Worm (Caenorhabditis elegans) whole organism, young adult: ENCODE data around the gene scl-7.

Experiments
- B0019.2 ChIP-seq: fragments of 200-800 bp; sonication (Bioruptor generic); conservative IDR thresholded peaks from 2 replicates; pipeline ENCODE4 v1.3.6; 2022; ENCODE audit warnings: missing genetic modification reagents, missing genetic modification characterization, missing compliant biosample characterization
- F49E8.2 ChIP-seq: sonication (generic microtip); optimal IDR thresholded peaks from 3 replicates; lab custom pipeline; 2017; ENCODE audit warnings: missing genetic modification characterization, mild to moderate bottlenecking, missing compliant biosample characterization, antibody characterized with exemption, moderate library complexity; ENCODE audit not compliant: insufficient read depth
- F52B5.7 ChIP-seq: sonication (generic microtip); optimal IDR thresholded peaks from 2 replicates; lab custom pipeline; 2016; ENCODE audit warnings: mild to moderate bottlenecking, missing genetic modification characterization, missing compliant biosample characterization
- K11D2.4 ChIP-seq: fragments of 200-800 bp; sonication (Bioruptor generic); IDR thresholded peaks from 2 replicates; pipeline ENCODE4 v1.3.6; 2022; ENCODE audit warnings: missing genetic modification reagents, missing genetic modification characterization, missing compliant biosample characterization
- Y53F4B.3 ChIP-seq: fragments of 200-800 bp; sonication (Bioruptor generic); IDR thresholded peaks from 2 replicates; pipeline ENCODE4 v1.3.6; 2022; ENCODE audit warnings: missing genetic modification reagents, missing genetic modification characterization, missing compliant biosample characterization
- Y67H2A.10 ChIP-seq: fragments of 200-800 bp; sonication (Bioruptor generic); conservative IDR thresholded peaks from 2 replicates; pipeline ENCODE4 v1.3.6; 2022; ENCODE audit warnings: missing genetic modification reagents, missing genetic modification characterization, missing compliant biosample characterization
- ama-1 ChIP-seq, 3 experiments: fragments of 150-350 bp in 1 of 3; sonication (generic microtip) in 2 of 3; optimal IDR thresholded peaks; 2 replicates each; lab custom pipeline; 2014 to 2018; ENCODE audit warnings: missing biosample characterization in 2 of 3, missing genetic modification characterization in 2 of 3, missing genetic modification reagents in 2 of 3
- aptf-2 ChIP-seq: fragments of 200-800 bp; sonication (Bioruptor generic); conservative IDR thresholded peaks from 2 replicates; pipeline ENCODE4 v1.3.6; 2022; ENCODE audit warnings: missing genetic modification reagents, missing genetic modification characterization, missing compliant biosample characterization
- aptf-3 ChIP-seq: fragments of 200-800 bp; sonication (Bioruptor generic); IDR thresholded peaks from 2 replicates; pipeline ENCODE4 v1.3.6; 2022; ENCODE audit warnings: missing genetic modification characterization, missing compliant biosample characterization
- attf-5 ChIP-seq: fragments of 200-800 bp; sonication (Bioruptor generic); optimal IDR thresholded peaks from 2 replicates; lab custom pipeline; 2018; ENCODE audit warnings: mild to moderate bottlenecking, missing genetic modification characterization, missing compliant biosample characterization
- bed-1 ChIP-seq: fragments of 200-800 bp; sonication (Bioruptor generic); IDR thresholded peaks from 2 replicates; pipeline ENCODE4 v1.3.6; 2022; ENCODE audit warnings: missing genetic modification reagents, missing genetic modification characterization, missing compliant biosample characterization
- cebp-2 ChIP-seq: fragments of 200-800 bp; sonication (Bioruptor generic); IDR thresholded peaks from 2 replicates; pipeline ENCODE4 v1.3.6; 2022; ENCODE audit warnings: missing genetic modification characterization, missing compliant biosample characterization
- dox-1 ChIP-seq: fragments of 200-800 bp; sonication (Bioruptor generic); IDR thresholded peaks from 2 replicates; pipeline ENCODE4 v1.3.6; 2022; ENCODE audit warnings: missing genetic modification reagents, missing genetic modification characterization, missing compliant biosample characterization
- dpff-1 ChIP-seq: sonication (generic microtip); optimal IDR thresholded peaks from 2 replicates; lab custom pipeline; 2017; ENCODE audit warnings: mild to moderate bottlenecking, missing genetic modification characterization, missing compliant biosample characterization
- egl-18 ChIP-seq: fragments of 200-800 bp; sonication (Bioruptor generic); IDR thresholded peaks from 2 replicates; pipeline ENCODE4 v1.3.6; 2022; ENCODE audit warnings: missing genetic modification reagents, missing genetic modification characterization, missing compliant biosample characterization
- egrh-3 ChIP-seq: fragments of 200-800 bp; sonication (Bioruptor generic); IDR thresholded peaks from 2 replicates; pipeline ENCODE4 v1.3.6; 2022; ENCODE audit warnings: missing genetic modification reagents, missing genetic modification characterization, missing compliant biosample characterization
- hlh-12 ChIP-seq: sonication (generic microtip); optimal IDR thresholded peaks from 2 replicates; lab custom pipeline; 2016; ENCODE audit warnings: missing genetic modification characterization, missing compliant biosample characterization
- hmg-20 ChIP-seq: fragments of 200-800 bp; sonication (Bioruptor generic); IDR thresholded peaks from 2 replicates; pipeline ENCODE4 v1.3.6; 2022; ENCODE audit warnings: missing genetic modification reagents, missing genetic modification characterization, missing compliant biosample characterization
- let-526 ChIP-seq: fragments of 200-800 bp; sonication (Bioruptor generic); IDR thresholded peaks from 2 replicates; pipeline ENCODE4 v1.3.6; 2022; ENCODE audit warnings: missing genetic modification reagents, missing genetic modification characterization, missing compliant biosample characterization
- lin-35 ChIP-seq, 3 experiments: fragments of 150-350 bp in 2 of 3; sonication (generic microtip) in 1 of 3; optimal IDR thresholded peaks; 2 replicates each; lab custom pipeline; 2014 to 2018; ENCODE audit warnings: missing biosample characterization in 3 of 3, missing genetic modification characterization in 3 of 3, missing genetic modification reagents in 3 of 3
- mel-28 ChIP-seq: sonication (generic microtip); optimal IDR thresholded peaks from 2 replicates; lab custom pipeline; 2016; ENCODE audit warnings: borderline replicate concordance, mild to moderate bottlenecking, missing genetic modification characterization, missing compliant biosample characterization
- nfyb-1 ChIP-seq: fragments of 200-800 bp; sonication (Bioruptor generic); IDR thresholded peaks from 2 replicates; pipeline ENCODE4 v1.3.6; 2022; ENCODE audit warnings: missing genetic modification reagents, missing genetic modification characterization, missing compliant biosample characterization
- nhr-179 ChIP-seq: sonication (generic microtip); optimal IDR thresholded peaks from 2 replicates; lab custom pipeline; 2016; ENCODE audit warnings: mild to moderate bottlenecking, missing genetic modification characterization, missing compliant biosample characterization
- nhr-27 ChIP-seq: fragments of 200-800 bp; sonication (Bioruptor generic); optimal IDR thresholded peaks from 2 replicates; lab custom pipeline; 2018; ENCODE audit warnings: mild to moderate bottlenecking, missing genetic modification characterization, moderate library complexity, missing compliant biosample characterization
- nhr-80 ChIP-seq: sonication (generic microtip); optimal IDR thresholded peaks from 2 replicates; lab custom pipeline; 2016; ENCODE audit warnings: missing genetic modification characterization, missing compliant biosample characterization
- pha-4 ChIP-seq: fragments of 150-350 bp; sonication (generic microtip); optimal IDR thresholded peaks from 2 replicates; lab custom pipeline; 2014; ENCODE audit warnings: missing biosample characterization, missing genetic modification reagents, missing genetic modification characterization
- sdz-38 ChIP-seq: sonication (generic microtip); optimal IDR thresholded peaks from 2 replicates; lab custom pipeline; 2016; ENCODE audit warnings: missing genotype, missing genetic modification characterization, missing compliant biosample characterization
- snpc-1.1 ChIP-seq: sonication (generic microtip); optimal IDR thresholded peaks from 2 replicates; lab custom pipeline; 2017; ENCODE audit warnings: missing genetic modification characterization, mild to moderate bottlenecking, missing compliant biosample characterization, antibody characterized with exemption, moderate library complexity, missing genotype, missing genetic modification reagents; ENCODE audit not compliant: insufficient read depth
- tbp1 ChIP-seq: fragments of 200-800 bp; sonication (Bioruptor generic); optimal IDR thresholded peaks from 2 replicates; lab custom pipeline; 2018; ENCODE audit warnings: mild to moderate bottlenecking, missing genetic modification characterization, missing compliant biosample characterization
- xnd-1 ChIP-seq: sonication (generic microtip); optimal IDR thresholded peaks from 2 replicates; lab custom pipeline; 2016; ENCODE audit warnings: missing genotype, missing genetic modification reagents, missing genetic modification characterization, missing compliant biosample characterization
- zfh-2 ChIP-seq: fragments of 200-800 bp; sonication (Bioruptor generic); conservative IDR thresholded peaks from 2 replicates; pipeline ENCODE4 v1.3.6; 2022; ENCODE audit warnings: missing genetic modification reagents, missing genetic modification characterization, missing compliant biosample characterization
- zim-3 ChIP-seq: sonication (generic microtip); optimal IDR thresholded peaks from 2 replicates; lab custom pipeline; 2017; ENCODE audit warnings: mild to moderate bottlenecking, missing genetic modification characterization, moderate library complexity, missing compliant biosample characterization

The scl-7 gene

DNA sequence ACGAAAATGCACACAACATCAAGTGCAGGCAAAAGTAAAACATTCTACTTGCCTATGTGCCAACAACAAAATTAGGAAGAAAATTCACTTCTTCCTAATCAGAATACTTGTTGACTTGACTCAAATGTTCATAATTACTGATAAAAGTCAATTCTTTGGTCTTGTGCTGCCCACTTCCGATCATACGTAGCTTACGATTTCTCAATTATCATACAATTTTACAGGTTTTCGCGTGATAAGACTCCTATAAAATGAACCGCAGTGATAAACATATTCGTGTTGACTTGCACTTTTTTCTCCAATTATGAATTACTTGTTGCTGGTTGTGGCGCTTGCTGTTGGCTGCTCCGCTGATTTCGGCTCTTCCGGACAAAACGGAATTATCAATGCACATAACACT lies 12.8 kb upstream of the scl-7 start, which contains the start of gene scl-2:
Gene scl-2 (plus strand): TSS at position 293 of the 400 bp plus-strand sequence.
- TF ChIP-seq dox-1 (GFP tag; lab: Robert Waterston, UW) (peak; percentile 15; the same call in 1 of the 2 replicates), K11D2.4 (GFP tag; lab: Robert Waterston, UW) (no peak), zim-3 (tag; lab: Kevin White, UChicago) (no peak), snpc-1.1 (tag; lab: Kevin White, UChicago) (no peak), pha-4 (tag; lab: Kevin White, UChicago) (peak; percentile 74), B0019.2 (GFP tag; lab: Robert Waterston, UW) (no peak), nfyb-1 (GFP tag; lab: Robert Waterston, UW) (no peak), aptf-3 (GFP tag; lab: Robert Waterston, UW) (no peak), egl-18 (GFP tag; lab: Robert Waterston, UW) (no peak), hmg-20 (no peak), nhr-80 (tag; lab: Kevin White, UChicago) (peak; percentile 80)
- TF ChIP-seq, all 124 proteins: peak for 3

DNA sequence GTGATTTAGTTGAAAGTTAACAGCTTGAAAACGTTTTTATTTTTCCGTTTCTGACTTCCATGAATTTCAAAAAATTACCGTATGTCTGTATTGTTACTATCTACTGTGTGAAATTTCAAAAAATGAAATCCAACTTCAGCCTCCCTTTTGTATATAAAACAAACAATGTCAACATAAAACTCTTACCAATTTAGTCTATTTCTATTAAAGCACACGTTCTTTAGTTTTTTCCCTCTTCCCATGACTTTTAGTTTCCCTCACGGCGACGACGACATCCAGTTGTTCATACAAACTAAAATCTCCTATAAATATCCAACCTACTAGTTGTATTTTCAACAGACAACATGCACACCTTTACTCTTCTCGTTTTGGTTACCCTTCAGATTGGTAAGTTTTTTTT lies 11.0 kb upstream of the scl-7 start, which contains the start of gene scl-3:
Gene scl-3 (plus strand): TSS at position 301 of the 400 bp plus-strand sequence.
- TF ChIP-seq Y67H2A.10: no peak
- no peak for TF ChIP-seq egrh-3
- no peak for TF ChIP-seq mel-28 (tag; lab: Kevin White, UChicago)
- TF ChIP-seq hlh-12 (tag; lab: Kevin White, UChicago): no peak
- TF ChIP-seq F52B5.7: no peak

DNA sequence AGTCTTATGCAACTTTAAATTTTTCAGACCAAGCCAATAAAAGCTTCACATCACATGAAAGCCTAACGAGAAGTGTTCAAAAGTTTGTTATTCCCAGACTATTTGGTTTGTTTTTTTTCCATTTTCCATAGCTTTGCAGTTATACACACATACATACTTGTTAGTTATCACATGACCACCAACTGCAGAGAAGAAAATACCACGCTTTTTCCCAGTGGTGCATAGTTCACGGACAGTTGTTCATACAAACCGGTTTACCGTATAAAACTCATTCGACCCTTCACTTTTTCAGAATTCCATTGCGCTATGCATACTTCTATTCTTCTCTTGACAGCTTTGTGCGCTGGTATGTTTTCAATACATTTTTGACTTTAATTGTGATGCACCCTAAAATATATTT lies 6.5 kb upstream of the scl-7 start, which contains the start of gene scl-5:
Gene scl-5 (plus strand): TSS at position 301 of the 400 bp plus-strand sequence.
- no peak for TF ChIP-seq let-526 (GFP tag; lab: Robert Waterston, UW)
- no peak for TF ChIP-seq dpff-1 (tag; lab: Kevin White, UChicago)
- no peak for TF ChIP-seq sdz-38
- no peak for TF ChIP-seq Y53F4B.3 (GFP tag; lab: Robert Waterston, UW)
- TF ChIP-seq attf-5 (GFP tag; lab: Kevin White, UChicago): no peak
- no peak for TF ChIP-seq nhr-179 (tag; lab: Kevin White, UChicago)
- no peak for TF ChIP-seq lin-35 (GFP tag; optimal IDR thresholded peaks at IDR 0.05; lab: Kevin White, UChicago)
- no peak for TF ChIP-seq aptf-2 (GFP tag; lab: Robert Waterston, UW)

DNA sequence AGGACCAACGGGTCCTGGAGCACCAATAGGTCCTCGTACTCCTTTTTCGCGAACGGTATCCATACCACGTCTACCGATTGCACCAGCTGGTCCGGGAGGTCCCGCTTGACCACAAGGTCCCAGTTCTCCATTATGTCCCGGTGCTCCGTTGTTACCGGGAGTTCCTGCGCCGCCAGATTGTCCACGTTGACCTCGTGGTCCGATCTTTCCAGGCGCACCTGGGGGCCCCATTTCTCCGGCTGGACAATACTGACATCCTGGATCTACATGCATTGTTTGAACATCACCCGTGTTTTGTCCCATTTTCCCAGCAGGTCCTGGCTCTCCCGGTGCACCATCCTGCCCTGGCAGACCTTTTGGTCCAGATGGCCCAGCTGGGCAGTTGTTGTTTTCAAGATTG lies 4.2 kb upstream of the scl-7 start:
- no peak for TF ChIP-seq bed-1 (GFP tag; lab: Robert Waterston, UW)
- TF ChIP-seq cebp-2 (GFP tag; lab: Robert Waterston, UW): peak; percentile 81; the same call in 1 of the 2 replicates
- peak; percentile 63 for TF ChIP-seq zfh-2 (GFP tag; lab: Robert Waterston, UW)

DNA sequence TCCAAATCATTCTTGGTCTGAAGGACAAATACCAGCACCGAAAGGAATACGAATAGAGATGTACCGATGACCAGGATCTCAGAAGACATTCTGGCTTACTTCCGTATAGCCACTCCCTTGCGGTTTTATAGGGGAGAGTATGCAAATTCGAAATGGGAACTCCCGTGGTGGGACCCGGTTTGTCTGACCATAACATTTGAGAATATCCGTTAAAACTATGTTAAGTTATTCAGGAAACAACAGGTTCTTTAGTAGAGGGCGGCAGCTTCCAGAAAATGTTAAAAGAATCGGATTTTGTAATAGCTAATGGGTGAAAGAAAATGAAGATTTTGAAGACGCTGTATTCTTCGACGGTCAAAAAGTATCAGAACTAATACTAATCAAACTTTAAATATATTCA lies 3.0 kb upstream of the scl-7 start, which contains the start of gene col-131:
Gene col-131 (minus strand): TSS at position 101 of the 400 bp plus-strand sequence.
- TF ChIP-seq ama-1 (optimal IDR thresholded peaks at IDR 0.05; lab: Kevin White, UChicago): no peak
- TF ChIP-seq ama-1 (GFP tag; optimal IDR thresholded peaks at IDR 0.05; lab: Kevin White, UChicago): no peak
- no peak for TF ChIP-seq xnd-1 (tag; lab: Kevin White, UChicago)
- no peak for TF ChIP-seq attf-5 (GFP tag; lab: Kevin White, UChicago)
- no peak for TF ChIP-seq nhr-27 (tag; lab: Kevin White, UChicago)
- TF ChIP-seq mel-28 (tag; lab: Kevin White, UChicago): no peak
- no peak for TF ChIP-seq aptf-3 (GFP tag; lab: Robert Waterston, UW)
- no peak for TF ChIP-seq F49E8.2
- TF ChIP-seq tbp1: no peak
